Fruit fly (Drosophila melanogaster): ENCODE measurements around the gene CG15283.

dm6 chr2L:14450822-14451221 is at the start of gene CG15283:
- TF ChIP-seq Mnt (GFP tag; optimal IDR thresholded peaks at IDR 0.05) (no peak), CG33017 (tag; optimal IDR thresholded peaks at IDR 0.05) (no peak), pad (GFP tag; optimal IDR thresholded peaks at IDR 0.05) (no peak), kay (GFP tag; ENCODE audit: borderline replicate concordance) (no peak), Clk (GFP tag; optimal IDR thresholded peaks at IDR 0.05) (no peak), CG7101 (tag; optimal IDR thresholded peaks at IDR 0.05) (no peak), CG7045 (GFP tag; optimal IDR thresholded peaks at IDR 0.05) (no peak), Hr96 (GFP tag; optimal IDR thresholded peaks at IDR 0.05) (no peak), CG11617 (GFP tag; optimal IDR thresholded peaks at IDR 0.05) (no peak)
